Worm (Caenorhabditis elegans) whole organism, young adult: ENCODE data around the gene csr-1.

Source experiments
- C17E4.6 ChIP-seq: fragments of 200-800 bp; sonication (Bioruptor generic); IDR thresholded peaks from 2 replicates; pipeline ENCODE4 v1.3.6; 2022; ENCODE audit warnings: missing genetic modification reagents, missing genetic modification characterization, missing compliant biosample characterization
- K12H6.12 ChIP-seq: fragments of 200-800 bp; sonication (Bioruptor generic); optimal IDR thresholded peaks from 2 replicates; lab custom pipeline; 2018; ENCODE audit warnings: mild to moderate bottlenecking, missing genetic modification characterization, missing compliant biosample characterization
- T26A5.8 ChIP-seq: sonication (generic microtip); optimal IDR thresholded peaks from 2 replicates; lab custom pipeline; 2016; ENCODE audit warnings: missing genetic modification characterization, missing compliant biosample characterization
- Y53F4B.3 ChIP-seq: fragments of 200-800 bp; sonication (Bioruptor generic); IDR thresholded peaks from 2 replicates; pipeline ENCODE4 v1.3.6; 2022; ENCODE audit warnings: missing genetic modification reagents, missing genetic modification characterization, missing compliant biosample characterization
- Y53G8AR.9 ChIP-seq: fragments of 200-800 bp; sonication (Bioruptor generic); conservative IDR thresholded peaks from 2 replicates; pipeline ENCODE4 v1.3.6; 2022; ENCODE audit warnings: missing genetic modification reagents, missing genetic modification characterization, missing compliant biosample characterization
- aptf-2 ChIP-seq: fragments of 200-800 bp; sonication (Bioruptor generic); conservative IDR thresholded peaks from 2 replicates; pipeline ENCODE4 v1.3.6; 2022; ENCODE audit warnings: missing genetic modification reagents, missing genetic modification characterization, missing compliant biosample characterization
- athp-1 ChIP-seq: sonication (generic microtip); optimal IDR thresholded peaks from 2 replicates; lab custom pipeline; 2017; ENCODE audit warnings: mild to moderate bottlenecking, missing genetic modification characterization, missing compliant biosample characterization
- attf-3 ChIP-seq: fragments of 200-800 bp; sonication (Bioruptor generic); conservative IDR thresholded peaks from 2 replicates; pipeline ENCODE4 v1.3.6; 2022; ENCODE audit warnings: missing genetic modification reagents, missing genetic modification characterization, missing compliant biosample characterization
- attf-5 ChIP-seq: fragments of 200-800 bp; sonication (Bioruptor generic); optimal IDR thresholded peaks from 2 replicates; lab custom pipeline; 2018; ENCODE audit warnings: mild to moderate bottlenecking, missing genetic modification characterization, missing compliant biosample characterization
- attf-6 ChIP-seq: fragments of 200-800 bp; sonication (Bioruptor generic); IDR thresholded peaks from 2 replicates; pipeline ENCODE4 v1.3.6; 2022; ENCODE audit warnings: missing genetic modification reagents, missing genetic modification characterization, missing compliant biosample characterization
- bed-1 ChIP-seq: fragments of 200-800 bp; sonication (Bioruptor generic); IDR thresholded peaks from 2 replicates; pipeline ENCODE4 v1.3.6; 2022; ENCODE audit warnings: missing genetic modification reagents, missing genetic modification characterization, missing compliant biosample characterization
- ccch-3 ChIP-seq: fragments of 200-800 bp; sonication (Bioruptor generic); optimal IDR thresholded peaks from 2 replicates; lab custom pipeline; 2018; ENCODE audit warnings: mild to moderate bottlenecking, missing genetic modification characterization, missing compliant biosample characterization
- ceh-100 ChIP-seq: fragments of 200-800 bp; sonication (Bioruptor generic); IDR thresholded peaks from 2 replicates; pipeline ENCODE4 v1.3.6; 2022; ENCODE audit warnings: missing genetic modification reagents, missing genetic modification characterization, missing compliant biosample characterization
- dox-1 ChIP-seq: fragments of 200-800 bp; sonication (Bioruptor generic); IDR thresholded peaks from 2 replicates; pipeline ENCODE4 v1.3.6; 2022; ENCODE audit warnings: missing genetic modification reagents, missing genetic modification characterization, missing compliant biosample characterization
- dpff-1 ChIP-seq: sonication (generic microtip); optimal IDR thresholded peaks from 2 replicates; lab custom pipeline; 2017; ENCODE audit warnings: mild to moderate bottlenecking, missing genetic modification characterization, missing compliant biosample characterization
- dpl-1 ChIP-seq: fragments of 150-350 bp; optimal IDR thresholded peaks from 2 replicates; lab custom pipeline; 2014; ENCODE audit warnings: missing biosample characterization, missing genetic modification reagents, missing genetic modification characterization
- ekl-4 ChIP-seq: fragments of 200-800 bp; sonication (Bioruptor generic); IDR thresholded peaks from 2 replicates; pipeline ENCODE4 v1.3.6; 2022; ENCODE audit warnings: missing genetic modification reagents, missing genetic modification characterization, missing compliant biosample characterization
- fkh-3 ChIP-seq: sonication (generic microtip); optimal IDR thresholded peaks from 2 replicates; lab custom pipeline; 2016; ENCODE audit warnings: mild to moderate bottlenecking, missing genetic modification characterization, missing compliant biosample characterization
- him-1 ChIP-seq: sonication (generic microtip); optimal IDR thresholded peaks from 2 replicates; lab custom pipeline; 2016; ENCODE audit warnings: missing genotype, missing genetic modification reagents, missing genetic modification characterization, missing compliant biosample characterization
- hlh-12 ChIP-seq: sonication (generic microtip); optimal IDR thresholded peaks from 2 replicates; lab custom pipeline; 2016; ENCODE audit warnings: missing genetic modification characterization, missing compliant biosample characterization
- hrde-1 ChIP-seq: sonication (generic microtip); optimal IDR thresholded peaks from 2 replicates; lab custom pipeline; 2016; ENCODE audit warnings: missing genetic modification characterization, mild to moderate bottlenecking, missing compliant biosample characterization, moderate library complexity, missing genotype, missing genetic modification reagents, borderline replicate concordance
- let-526 ChIP-seq: fragments of 200-800 bp; sonication (Bioruptor generic); IDR thresholded peaks from 2 replicates; pipeline ENCODE4 v1.3.6; 2022; ENCODE audit warnings: missing genetic modification reagents, missing genetic modification characterization, missing compliant biosample characterization
- lin-35 ChIP-seq, 3 experiments: fragments of 150-350 bp in 2 of 3; sonication (generic microtip) in 1 of 3; optimal IDR thresholded peaks; 2 replicates each; lab custom pipeline; 2014 to 2018; ENCODE audit warnings: missing biosample characterization in 3 of 3, missing genetic modification characterization in 3 of 3, missing genetic modification reagents in 3 of 3
- lir-1 ChIP-seq: fragments of 200-800 bp; sonication (Bioruptor generic); conservative IDR thresholded peaks from 2 replicates; pipeline ENCODE4 v1.3.6; 2022; ENCODE audit warnings: missing genetic modification reagents, missing genetic modification characterization, missing compliant biosample characterization
- madf-3 ChIP-seq: fragments of 200-800 bp; sonication (Bioruptor generic); IDR thresholded peaks from 2 replicates; pipeline ENCODE4 v1.3.6; 2022; ENCODE audit warnings: missing genetic modification reagents, missing genetic modification characterization, missing compliant biosample characterization
- madf-6 ChIP-seq: fragments of 200-800 bp; sonication (Bioruptor generic); IDR thresholded peaks from 2 replicates; pipeline ENCODE4 v1.3.6; 2022; ENCODE audit warnings: missing genetic modification reagents, missing genetic modification characterization, missing compliant biosample characterization
- madf-8 ChIP-seq: fragments of 200-800 bp; sonication (Bioruptor generic); conservative IDR thresholded peaks from 2 replicates; pipeline ENCODE4 v1.3.6; 2022; ENCODE audit warnings: missing genetic modification reagents, missing genetic modification characterization, missing compliant biosample characterization
- mel-28 ChIP-seq: sonication (generic microtip); optimal IDR thresholded peaks from 2 replicates; lab custom pipeline; 2016; ENCODE audit warnings: borderline replicate concordance, mild to moderate bottlenecking, missing genetic modification characterization, missing compliant biosample characterization
- nfya-1 ChIP-seq: sonication (generic microtip); optimal IDR thresholded peaks from 2 replicates; lab custom pipeline; 2017; ENCODE audit warnings: antibody characterized with exemption, missing compliant biosample characterization, missing genetic modification characterization, borderline replicate concordance; ENCODE audit not compliant: insufficient read depth
- sdz-38 ChIP-seq: sonication (generic microtip); optimal IDR thresholded peaks from 2 replicates; lab custom pipeline; 2016; ENCODE audit warnings: missing genotype, missing genetic modification characterization, missing compliant biosample characterization
- unc-130 ChIP-seq: sonication (generic microtip); optimal IDR thresholded peaks from 2 replicates; lab custom pipeline; 2016; ENCODE audit warnings: missing genetic modification reagents, missing genetic modification characterization, missing compliant biosample characterization
- xnd-1 ChIP-seq: sonication (generic microtip); optimal IDR thresholded peaks from 2 replicates; lab custom pipeline; 2016; ENCODE audit warnings: missing genotype, missing genetic modification reagents, missing genetic modification characterization, missing compliant biosample characterization
- zim-3 ChIP-seq: sonication (generic microtip); optimal IDR thresholded peaks from 2 replicates; lab custom pipeline; 2017; ENCODE audit warnings: mild to moderate bottlenecking, missing genetic modification characterization, moderate library complexity, missing compliant biosample characterization
- ztf-22 ChIP-seq: fragments of 200-800 bp; sonication (Bioruptor generic); optimal IDR thresholded peaks from 2 replicates; lab custom pipeline; 2018; ENCODE audit warnings: mild to moderate bottlenecking, missing genetic modification characterization, moderate library complexity, missing compliant biosample characterization
- ztf-3 ChIP-seq: fragments of 200-800 bp; sonication (Bioruptor generic); optimal IDR thresholded peaks from 2 replicates; lab custom pipeline; 2018; ENCODE audit warnings: mild to moderate bottlenecking, missing genetic modification characterization, missing compliant biosample characterization

Gene csr-1

ce11 chrIV:7985737-7986136 lies 28.7 kb downstream of the csr-1 start:
- TF ChIP-seq K12H6.12 = no peak
- TF ChIP-seq lin-35 (GFP tag; optimal IDR thresholded peaks at IDR 0.05; lab: Kevin White, UChicago) = no peak
- no peak for TF ChIP-seq attf-3 (GFP tag; lab: Robert Waterston, UW)
- no peak for TF ChIP-seq xnd-1
- no peak for TF ChIP-seq Y53F4B.3 (GFP tag; lab: Robert Waterston, UW)
- TF ChIP-seq attf-6 (GFP tag; lab: Robert Waterston, UW) = no peak
- no peak for TF ChIP-seq attf-5 (GFP tag; lab: Kevin White, UChicago)
- TF ChIP-seq madf-6 (GFP tag; lab: Robert Waterston, UW) = no peak
- no peak for TF ChIP-seq madf-8 (GFP tag; lab: Robert Waterston, UW)
- no peak for TF ChIP-seq dpff-1 (tag; lab: Kevin White, UChicago)
- no peak for TF ChIP-seq unc-130 (GFP tag; lab: Kevin White, UChicago)
- TF ChIP-seq hrde-1 (tag; lab: Kevin White, UChicago) = no peak
- TF ChIP-seq ztf-22 (GFP tag; lab: Kevin White, UChicago) = no peak
- TF ChIP-seq athp-1 (tag; lab: Kevin White, UChicago) = no peak
- TF ChIP-seq T26A5.8 (tag; lab: Kevin White, UChicago) = no peak
- TF ChIP-seq bed-1 (GFP tag; lab: Robert Waterston, UW) = no peak

ce11 chrIV:7987083-7987482 lies 30.0 kb downstream of the csr-1 start, which contains the start of gene mec-17:
Gene mec-17, minus strand, starts transcription at chrIV:7987183.
- TF ChIP-seq him-1 (tag; lab: Kevin White, UChicago) (no peak), dpl-1 (GFP tag; lab: Kevin White, UChicago) (no peak), let-526 (GFP tag; lab: Robert Waterston, UW) (no peak), nfya-1 (tag; lab: Kevin White, UChicago) (no peak), aptf-2 (GFP tag; lab: Robert Waterston, UW) (no peak), lir-1 (GFP tag; lab: Robert Waterston, UW) (no peak), madf-3 (GFP tag; lab: Robert Waterston, UW) (no peak), ztf-3 (no peak), ccch-3 (no peak), sdz-38 (tag; lab: Kevin White, UChicago) (no peak), C17E4.6 (GFP tag; lab: Robert Waterston, UW) (no peak), hrde-1 (tag; lab: Kevin White, UChicago) (no peak), mel-28 (tag; lab: Kevin White, UChicago) (no peak), Y53F4B.3 (GFP tag; lab: Robert Waterston, UW) (no peak), hlh-12 (no peak)

- TF ChIP-seq fkh-3 (tag; lab: Kevin White, UChicago) (no peak), zim-3 (tag; lab: Kevin White, UChicago) (no peak), ztf-22 (GFP tag; lab: Kevin White, UChicago) (no peak), hrde-1 (tag; lab: Kevin White, UChicago) (no peak), ceh-100 (no peak), ekl-4 (GFP tag; lab: Robert Waterston, UW) (no peak), Y53G8AR.9 (GFP tag; lab: Robert Waterston, UW) (no peak), dox-1 (no peak)
These were observed 31.3 kb downstream of the csr-1 start, which contains the start of gene col-115 for ce11 chrIV:7988385-7988784. Gene col-115, plus strand, starts transcription at chrIV:7988685.
